Worm (Caenorhabditis elegans) whole organism, L4/young adult: ENCODE data around the gene lido-9.

Experiments
- W03F9.2 ChIP-seq: fragments of 150-350 bp; optimal IDR thresholded peaks from 2 replicates; lab custom pipeline; 2014; ENCODE audit warnings: missing biosample characterization, missing genetic modification characterization
- dao-5 ChIP-seq: sonication (generic microtip); optimal IDR thresholded peaks from 2 replicates; lab custom pipeline; 2016; ENCODE audit warnings: missing genotype, missing genetic modification characterization, moderate library complexity, missing compliant biosample characterization
- him-1 ChIP-seq: sonication (generic microtip); optimal IDR thresholded peaks from 2 replicates; lab custom pipeline; 2016; ENCODE audit warnings: missing genotype, missing genetic modification reagents, missing genetic modification characterization, missing compliant biosample characterization

- TF ChIP-seq him-1 = no peak
- TF ChIP-seq W03F9.2 = no peak
- TF ChIP-seq dao-5 (tag; lab: Kevin White, UChicago) = no peak
Observed at ce11 chrII:3050703-3051102, 50.1 kb downstream of the lido-9 start, which contains the start of gene sri-31.
